Worm (Caenorhabditis elegans) whole organism, L2 larva: ENCODE results near the gene yju-2.

ENCODE experiments used
- R02D3.7 ChIP-seq: fragments of 150-350 bp; optimal IDR thresholded peaks from 2 replicates; lab custom pipeline; 2014; ENCODE audit warnings: missing biosample characterization, missing genetic modification characterization
- alr-1 ChIP-seq: fragments of 150-350 bp; optimal IDR thresholded peaks from 2 replicates; lab custom pipeline; 2014; ENCODE audit warnings: missing biosample characterization, missing genetic modification characterization
- aly-2 ChIP-seq: fragments of 150-350 bp; optimal IDR thresholded peaks from 2 replicates; lab custom pipeline; 2014; ENCODE audit warnings: missing biosample characterization, missing genetic modification characterization
- ceh-82 ChIP-seq: fragments of 150-350 bp; optimal IDR thresholded peaks from 2 replicates; lab custom pipeline; 2014; ENCODE audit warnings: missing biosample characterization, missing genetic modification characterization
- elt-1 ChIP-seq: fragments of 150-350 bp; optimal IDR thresholded peaks from 2 replicates; lab custom pipeline; 2014; ENCODE audit warnings: missing biosample characterization, missing genetic modification characterization
- lin-13 ChIP-seq: fragments of 150-350 bp; optimal IDR thresholded peaks from 2 replicates; lab custom pipeline; 2014; ENCODE audit warnings: missing biosample characterization, missing genetic modification reagents, missing genetic modification characterization
- lin-39 ChIP-seq: fragments of 150-350 bp; optimal IDR thresholded peaks from 2 replicates; lab custom pipeline; 2014; ENCODE audit warnings: missing biosample characterization, missing genetic modification reagents, missing genetic modification characterization
- mbf-1 ChIP-seq: sonication (generic microtip); optimal IDR thresholded peaks from 2 replicates; lab custom pipeline; 2017; ENCODE audit warnings: missing biosample characterization, missing genetic modification characterization
- mdl-1 ChIP-seq, 2 experiments: fragments of 150-350 bp in 1 of 2; sonication (generic microtip) in 1 of 2; optimal IDR thresholded peaks; 2 replicates each; lab custom pipeline; 2017; ENCODE audit warnings: missing biosample characterization in 2 of 2, missing genetic modification characterization in 2 of 2
- nhr-77 ChIP-seq: fragments of 150-350 bp; optimal IDR thresholded peaks from 2 replicates; lab custom pipeline; 2014; ENCODE audit warnings: missing biosample characterization, missing genetic modification characterization
- sem-4 ChIP-seq: fragments of 150-350 bp; optimal IDR thresholded peaks from 2 replicates; lab custom pipeline; 2014; ENCODE audit warnings: missing biosample characterization, missing genetic modification reagents, missing genetic modification characterization
- snpc-4 ChIP-seq: fragments of 150-350 bp; optimal IDR thresholded peaks from 2 replicates; lab custom pipeline; 2014; ENCODE audit warnings: missing biosample characterization, missing genetic modification characterization
- ztf-4 ChIP-seq: fragments of 150-350 bp; optimal IDR thresholded peaks from 2 replicates; lab custom pipeline; 2014; ENCODE audit warnings: missing biosample characterization, missing genetic modification characterization

- TF ChIP-seq elt-1 (tag; lab: Kevin White, UChicago) (no peak), mdl-1 (tag; optimal IDR thresholded peaks at IDR 0.05; lab: Kevin White, UChicago) (no peak), lin-13 (no peak), aly-2 (tag; lab: Kevin White, UChicago) (no peak), nhr-77 (tag; lab: Kevin White, UChicago) (no peak), R02D3.7 (tag; lab: Kevin White, UChicago) (no peak), ztf-4 (tag; lab: Kevin White, UChicago) (no peak), snpc-4 (tag; lab: Kevin White, UChicago) (no peak), ceh-82 (tag; lab: Kevin White, UChicago) (no peak), mbf-1 (tag; lab: Kevin White, UChicago) (no peak), alr-1 (tag; lab: Kevin White, UChicago) (no peak), sem-4 (tag; lab: Kevin White, UChicago) (no peak), lin-39 (tag; lab: Kevin White, UChicago) (no peak)
Observed at ce11 chrIII:7201378-7202256, 17.5 kb downstream of the yju-2 start, which contains the start of gene dpy-31.
